Worm (Caenorhabditis elegans): ENCODE results near the gene T07G12.4.

ce11 chrIV:10512752-10513151 is 25.7 kb downstream of the T07G12.4 start:
- no peak for TF ChIP-seq him-1 (tag; optimal IDR thresholded peaks at IDR 0.05)
- TF ChIP-seq dao-5 (tag; optimal IDR thresholded peaks at IDR 0.05): no peak
- TF ChIP-seq W03F9.2 (tag; optimal IDR thresholded peaks at IDR 0.05): no peak

Data from whole organism, L4/young adult.